Fruit fly (Drosophila melanogaster): Measurements from ENCODE around the gene Hibch.

The Hibch gene

dm6 chr3R:15320747-15321085, 36.3 kb upstream of the Hibch start, which contains the start of gene ear:
Gene ear (plus strand): TSS chr3R:15320756.
- TF ChIP-seq GATAd (GFP tag; optimal IDR thresholded peaks at IDR 0.05): no peak
- no peak for TF ChIP-seq Rel (GFP tag; optimal IDR thresholded peaks at IDR 0.05)
- TF ChIP-seq Rel (tag; optimal IDR thresholded peaks at IDR 0.05): peak; percentile 14

dm6 chr3R:15328083-15328779, 28.8 kb upstream of the Hibch start, which contains the start of the genes CG6236 and ea:
Gene CG6236 (minus strand): TSS chr3R:15328269.
Gene ea (plus strand): TSS chr3R:15328729.
- TF ChIP-seq Mio (GFP tag; optimal IDR thresholded peaks at IDR 0.05): no peak
- TF ChIP-seq Myc (optimal IDR thresholded peaks at IDR 0.05): peak; percentile 66

DNA sequence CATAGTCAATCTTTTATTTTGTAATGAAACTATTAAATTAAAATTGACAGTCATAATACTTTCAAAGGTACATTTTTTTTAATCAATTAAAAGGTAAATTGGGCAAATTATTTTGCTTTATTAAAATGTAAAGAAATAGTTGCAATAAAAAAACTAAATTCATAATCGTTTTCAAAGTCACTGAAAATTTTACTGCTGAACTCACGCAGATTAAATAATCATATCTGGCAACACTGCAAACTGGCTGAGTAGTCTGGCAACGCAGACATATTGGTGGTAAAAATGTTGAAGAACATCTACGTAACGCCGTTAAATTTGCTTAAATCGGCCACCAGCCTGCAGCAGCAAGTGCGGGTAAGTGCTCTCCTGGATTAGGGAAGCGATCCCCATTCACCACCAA, 26.6 kb upstream of the Hibch start, which contains the start of gene mRpL9:
mRpL9 (plus strand) TSS at position 267 of the 400 bp plus-strand sequence.
- TF ChIP-seq HLH106 (tag; optimal IDR thresholded peaks at IDR 0.05) (peak; percentile 57), CG32264 (GFP tag; optimal IDR thresholded peaks at IDR 0.05) (no peak), woc (GFP tag; optimal IDR thresholded peaks at IDR 0.05) (no peak), Sp1 (GFP tag; optimal IDR thresholded peaks at IDR 0.05) (no peak), foxo (GFP tag; optimal IDR thresholded peaks at IDR 0.05) (no peak), OdsH (GFP tag; optimal IDR thresholded peaks at IDR 0.05) (peak; percentile 8), Hr78 (GFP tag; optimal IDR thresholded peaks at IDR 0.05) (no peak), ey (GFP tag; optimal IDR thresholded peaks at IDR 0.05) (peak; percentile 28), N (GFP tag; optimal IDR thresholded peaks at IDR 0.05) (no peak), sage (GFP tag; optimal IDR thresholded peaks at IDR 0.05) (no peak), dsf (GFP tag; optimal IDR thresholded peaks at IDR 0.05; ENCODE audit: borderline replicate concordance) (no peak), Dfd (GFP tag; optimal IDR thresholded peaks at IDR 0.05) (no peak), rgr (GFP tag; optimal IDR thresholded peaks at IDR 0.05) (no peak), fru (GFP tag; optimal IDR thresholded peaks at IDR 0.05) (no peak), Myc (optimal IDR thresholded peaks at IDR 0.05) (no peak), Hr83 (GFP tag; optimal IDR thresholded peaks at IDR 0.05; ENCODE audit: poor library complexity, severe bottlenecking) (peak; percentile 56)

DNA sequence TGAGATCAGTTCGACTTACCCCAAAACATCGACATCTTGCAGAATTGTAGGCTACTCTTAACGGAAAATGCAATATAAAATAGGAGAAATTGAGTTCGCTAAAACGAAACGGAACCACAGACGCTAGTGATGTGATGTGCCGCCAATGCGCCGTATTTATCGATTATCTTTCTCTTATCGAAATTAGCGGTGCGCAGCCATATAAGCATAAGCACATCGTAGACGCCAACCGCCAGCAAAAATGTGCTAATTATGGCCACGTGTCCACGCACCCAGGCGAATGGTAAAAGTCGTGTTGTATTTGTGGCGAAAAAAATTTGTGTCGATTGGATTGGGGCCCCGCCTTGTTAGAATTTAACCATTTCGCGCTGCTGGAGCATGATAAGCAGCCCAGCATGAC, 24.0 kb upstream of the Hibch start, which contains the start of the genes Fkbp39 and Cyfip:
Fkbp39 (minus strand) TSS at position 140 of the 400 bp plus-strand sequence.
Cyfip (plus strand) TSS at position 273 of the 400 bp plus-strand sequence.
- TF ChIP-seq ey (GFP tag; optimal IDR thresholded peaks at IDR 0.05): no peak
- TF ChIP-seq Dif (GFP tag; optimal IDR thresholded peaks at IDR 0.05; ENCODE audit: partially characterized antibody): no peak
- peak; percentile 21 for TF ChIP-seq sv (GFP tag; optimal IDR thresholded peaks at IDR 0.05)
- TF ChIP-seq psq (GFP tag; optimal IDR thresholded peaks at IDR 0.05): peak; percentile 4
- TF ChIP-seq CrebA (GFP tag; optimal IDR thresholded peaks at IDR 0.05; ENCODE audit: borderline replicate concordance): no peak
- no peak for TF ChIP-seq tai (GFP tag; optimal IDR thresholded peaks at IDR 0.05)
- no peak for TF ChIP-seq dsf (GFP tag; optimal IDR thresholded peaks at IDR 0.05; ENCODE audit: borderline replicate concordance)
- no peak for TF ChIP-seq Hr78 (GFP tag; optimal IDR thresholded peaks at IDR 0.05)
- peak; percentile 86 for TF ChIP-seq Hr83 (GFP tag; optimal IDR thresholded peaks at IDR 0.05; ENCODE audit: poor library complexity, severe bottlenecking)
- no peak for TF ChIP-seq Mio (GFP tag; optimal IDR thresholded peaks at IDR 0.05)
- TF ChIP-seq usp (GFP tag; optimal IDR thresholded peaks at IDR 0.05): no peak
- no peak for TF ChIP-seq Rel (GFP tag; optimal IDR thresholded peaks at IDR 0.05)
- TF ChIP-seq Rel (tag; optimal IDR thresholded peaks at IDR 0.05): peak; percentile 47
- TF ChIP-seq Sp1 (GFP tag; optimal IDR thresholded peaks at IDR 0.05): peak; percentile 22
- TF ChIP-seq Vsx2 (GFP tag; optimal IDR thresholded peaks at IDR 0.05; ENCODE audit: partially characterized antibody): no peak
- TF ChIP-seq foxo (GFP tag; optimal IDR thresholded peaks at IDR 0.05): no peak
- TF ChIP-seq CG9705 (GFP tag; optimal IDR thresholded peaks at IDR 0.05): no peak
- peak; percentile 79 for TF ChIP-seq Myc (optimal IDR thresholded peaks at IDR 0.05)
- no peak for TF ChIP-seq lola (GFP tag; optimal IDR thresholded peaks at IDR 0.05)
- peak; percentile 37 for TF ChIP-seq OdsH (GFP tag; optimal IDR thresholded peaks at IDR 0.05)
- peak; percentile 49 for TF ChIP-seq HLH106 (tag; optimal IDR thresholded peaks at IDR 0.05)

dm6 chr3R:15339111-15339510, 17.9 kb upstream of the Hibch start:
- TF ChIP-seq Vsx2 (GFP tag; optimal IDR thresholded peaks at IDR 0.05; ENCODE audit: partially characterized antibody): no peak
- TF ChIP-seq woc (GFP tag; optimal IDR thresholded peaks at IDR 0.05): no peak
- TF ChIP-seq CG32264 (GFP tag; optimal IDR thresholded peaks at IDR 0.05): no peak
- no peak for TF ChIP-seq Rel (GFP tag; optimal IDR thresholded peaks at IDR 0.05)
- TF ChIP-seq Rel (tag; optimal IDR thresholded peaks at IDR 0.05): peak; percentile 76

Measured in whole organism, wandering third instar larva.